Worm (Caenorhabditis elegans): Measurements from ENCODE around the gene fbxa-22.
A peak's percentile ranks its signal among the peaks of the same experiment; 100 is the strongest.

Gene fbxa-22

DNA sequence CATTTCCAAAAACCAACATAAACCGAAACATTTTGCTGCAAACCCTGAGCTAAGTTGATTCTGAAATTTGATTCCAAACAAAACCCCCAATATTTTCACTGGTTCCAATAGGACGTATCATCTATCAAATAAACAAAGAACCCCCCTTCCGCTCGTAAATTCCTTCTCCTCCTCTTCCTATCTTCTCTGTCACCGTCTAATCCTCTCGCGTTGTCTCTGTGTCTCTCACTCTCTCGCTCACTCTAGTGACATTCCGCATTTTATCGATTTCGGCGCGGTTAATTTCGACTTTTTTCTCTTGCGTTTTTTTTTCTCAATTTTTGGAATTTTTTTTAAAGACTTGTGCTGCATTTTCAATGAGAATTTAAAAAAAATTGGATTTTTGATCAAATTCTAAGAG, 43.3 kb downstream of the fbxa-22 start (continued):
- TF ChIP-seq R02D3.7 (tag; optimal IDR thresholded peaks at IDR 0.05) (no peak), dmd-6 (GFP tag; IDR thresholded peaks at IDR 0.05) (peak; percentile 29; the same call in 1 of the 2 replicates), ceh-28 (tag; optimal IDR thresholded peaks at IDR 0.05) (peak; percentile 59), hmg-1.1 (GFP tag; IDR thresholded peaks at IDR 0.05) (peak; percentile 59)

DNA sequence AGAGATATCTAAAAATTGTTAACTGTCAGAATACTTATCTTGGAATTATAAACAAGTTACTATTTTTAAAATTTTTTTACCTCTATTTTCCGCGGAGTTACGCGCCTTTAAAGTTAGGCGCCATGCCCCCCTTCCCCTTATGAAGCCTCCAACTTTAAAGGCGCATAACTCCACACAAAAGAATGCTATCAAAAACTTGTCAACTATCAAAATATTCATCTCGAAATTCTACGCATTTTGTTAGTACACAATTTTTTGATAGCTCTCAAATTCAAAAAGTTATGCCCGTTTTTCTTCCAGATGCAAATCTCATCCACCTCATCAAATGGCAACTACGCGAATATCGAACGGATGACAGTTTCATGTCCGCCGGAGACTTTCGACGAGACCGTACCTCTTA, 44.3 kb downstream of the fbxa-22 start, which contains the start of gene tbc-10:
TSS of gene tbc-10 (plus strand) at position 301 of the 400 bp plus-strand sequence.
- TF ChIP-seq pqm-1 (tag; optimal IDR thresholded peaks at IDR 0.05), result no peak
- no peak for TF ChIP-seq set-16 (GFP tag; IDR thresholded peaks at IDR 0.05)
- no peak for TF ChIP-seq nhr-11 (tag; optimal IDR thresholded peaks at IDR 0.05)
- TF ChIP-seq ceh-44 (GFP tag; IDR thresholded peaks at IDR 0.05), result no peak
- TF ChIP-seq zfp-3 (GFP tag; conservative IDR thresholded peaks at IDR 0.05), result no peak
- TF ChIP-seq nhr-25 (tag; optimal IDR thresholded peaks at IDR 0.05; ENCODE audit: borderline replicate concordance, insufficient read depth), result no peak
- TF ChIP-seq dmd-8 (GFP tag; IDR thresholded peaks at IDR 0.05), result no peak
- TF ChIP-seq Y105C5A.15 (GFP tag; IDR thresholded peaks at IDR 0.05), result no peak
- TF ChIP-seq zfp-2 (tag; optimal IDR thresholded peaks at IDR 0.05), result no peak
- TF ChIP-seq pha-4 (GFP tag; IDR thresholded peaks at IDR 0.05), result no peak
- no peak for TF ChIP-seq pha-4 (tag; optimal IDR thresholded peaks at IDR 0.05)
- no peak for TF ChIP-seq ztf-7 (tag; optimal IDR thresholded peaks at IDR 0.05)
- TF ChIP-seq ZK337.2 (GFP tag; IDR thresholded peaks at IDR 0.05), result no peak
- TF ChIP-seq nhr-102 (tag; optimal IDR thresholded peaks at IDR 0.05), result no peak
- no peak for TF ChIP-seq lin-39 (tag; optimal IDR thresholded peaks at IDR 0.05)
- no peak for TF ChIP-seq egl-27 (tag; optimal IDR thresholded peaks at IDR 0.05)
- TF ChIP-seq snpc-4 (tag; optimal IDR thresholded peaks at IDR 0.05), result no peak
